Worm (Caenorhabditis elegans): Measurements from ENCODE around the gene Y67H2A.7.

Gene Y67H2A.7

ce11 chrIV:13303442-13303841, at the start of gene Y67H2A.7:
Gene Y67H2A.7 (plus strand): TSS chrIV:13303742.
- TF ChIP-seq unc-62 (GFP tag; optimal IDR thresholded peaks at IDR 0.05), result no peak

ce11 chrIV:13253841-13254240, 49.7 kb upstream of the Y67H2A.7 start, which contains the start of gene ttr-45:
Gene ttr-45 (plus strand): TSS chrIV:13254225.
- TF ChIP-seq unc-62 (GFP tag; optimal IDR thresholded peaks at IDR 0.05), result no peak

- TF ChIP-seq unc-62 (GFP tag; optimal IDR thresholded peaks at IDR 0.05), result no peak
These were observed 47.7 kb upstream of the Y67H2A.7 start, which contains the start of gene bus-12 for ce11 chrIV:13255886-13256285. Gene bus-12 (plus strand): TSS chrIV:13256186.

- TF ChIP-seq unc-62 (GFP tag; optimal IDR thresholded peaks at IDR 0.05), result no peak
These were observed 44.7 kb upstream of the Y67H2A.7 start, which contains the start of gene JC8.16 for ce11 chrIV:13258872-13259271. Gene JC8.16 (plus strand): TSS chrIV:13259172.

- no peak for TF ChIP-seq unc-62 (GFP tag; optimal IDR thresholded peaks at IDR 0.05)
These were observed 41.8 kb upstream of the Y67H2A.7 start for ce11 chrIV:13261778-13262177.

DNA sequence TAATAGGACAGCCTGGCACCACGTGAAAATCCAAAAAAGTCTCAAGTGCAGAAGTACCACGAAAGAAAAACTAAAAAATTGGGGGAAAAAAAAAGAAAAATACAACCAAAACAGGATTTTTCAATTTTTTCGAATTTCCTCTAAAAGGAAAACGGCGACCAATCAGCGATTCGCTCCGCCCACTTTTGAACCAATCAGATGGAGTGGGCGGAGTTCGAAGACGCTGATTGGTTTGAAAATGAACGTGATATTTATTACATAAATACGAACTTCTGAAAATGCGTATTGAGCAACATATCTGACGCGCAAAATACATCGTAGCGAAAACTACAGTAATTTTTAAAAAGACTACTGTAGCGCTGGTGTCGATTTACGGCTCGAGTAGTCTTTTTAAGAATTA, 35.2 kb upstream of the Y67H2A.7 start:
- TF ChIP-seq unc-62 (GFP tag; optimal IDR thresholded peaks at IDR 0.05), result no peak

DNA sequence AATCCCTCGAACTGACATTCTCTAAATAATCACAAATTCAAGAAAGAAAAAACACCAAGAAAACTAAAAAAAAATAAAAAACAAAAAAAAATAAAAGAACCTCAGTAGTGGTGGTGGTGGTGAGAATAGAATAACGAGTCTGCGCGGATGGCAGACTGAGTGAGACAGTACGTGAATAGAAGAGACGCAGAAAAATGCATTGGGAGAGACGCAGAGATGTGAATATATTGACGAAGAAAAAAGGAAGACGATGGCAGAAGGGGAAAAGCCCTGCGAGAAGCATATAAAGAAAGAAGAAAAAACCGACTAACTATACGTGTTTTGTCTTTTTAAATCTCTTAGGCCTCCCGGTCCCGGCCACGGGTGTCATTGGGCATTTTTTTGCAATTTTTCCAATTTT, 31.0 kb upstream of the Y67H2A.7 start, which contains the start of gene unc-26:
Gene unc-26 (minus strand): TSS at position 23 of the 400 bp plus-strand sequence.
- TF ChIP-seq unc-62 (GFP tag; optimal IDR thresholded peaks at IDR 0.05), result no peak

- TF ChIP-seq unc-62 (GFP tag; optimal IDR thresholded peaks at IDR 0.05), result no peak
These were observed 20.8 kb upstream of the Y67H2A.7 start, which contains the start of gene cpsf-3 for ce11 chrIV:13282778-13283177. Gene cpsf-3 (minus strand): TSS chrIV:13282878.

DNA sequence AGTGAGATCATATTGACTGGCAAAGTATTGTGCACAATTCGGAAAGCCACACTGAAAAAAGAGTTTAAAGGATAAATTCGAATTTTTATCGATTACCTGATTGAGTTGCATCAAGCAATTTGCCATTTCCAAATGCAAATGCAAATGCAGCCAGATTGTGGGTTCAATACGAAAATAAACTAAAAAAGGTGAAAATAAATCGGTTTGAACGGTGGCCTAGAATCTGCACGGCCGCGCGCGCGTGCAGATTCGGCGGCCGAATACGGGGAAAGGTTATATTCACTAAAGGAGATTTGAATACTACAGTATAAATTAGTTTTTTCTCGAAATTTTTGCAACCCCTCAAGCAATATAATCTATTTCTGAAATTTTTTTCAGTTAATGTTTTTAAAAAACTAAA, 14.2 kb upstream of the Y67H2A.7 start, which contains the start of gene Y67H2A.10:
Gene Y67H2A.10 (minus strand): TSS at position 184 of the 400 bp plus-strand sequence.
- no peak for TF ChIP-seq unc-62 (GFP tag; optimal IDR thresholded peaks at IDR 0.05)

ce11 chrIV:13290239-13290638, 13.3 kb upstream of the Y67H2A.7 start:
- TF ChIP-seq unc-62 (GFP tag; optimal IDR thresholded peaks at IDR 0.05), result no peak

ce11 chrIV:13297746-13298145, 5.8 kb upstream of the Y67H2A.7 start, which contains the start of the genes Y67H2A.2 and micu-1:
Gene Y67H2A.2 (minus strand): TSS chrIV:13297819.
Gene micu-1 (plus strand): TSS chrIV:13297926.
- TF ChIP-seq unc-62 (GFP tag; optimal IDR thresholded peaks at IDR 0.05), result no peak

ce11 chrIV:13299648-13300047, 3.9 kb upstream of the Y67H2A.7 start:
- no peak for TF ChIP-seq unc-62 (GFP tag; optimal IDR thresholded peaks at IDR 0.05)

ce11 chrIV:13300109-13300508, 3.4 kb upstream of the Y67H2A.7 start, which contains the start of gene kdp-1:
Gene kdp-1 (plus strand): TSS chrIV:13300188.
- no peak for TF ChIP-seq unc-62 (GFP tag; optimal IDR thresholded peaks at IDR 0.05)

DNA sequence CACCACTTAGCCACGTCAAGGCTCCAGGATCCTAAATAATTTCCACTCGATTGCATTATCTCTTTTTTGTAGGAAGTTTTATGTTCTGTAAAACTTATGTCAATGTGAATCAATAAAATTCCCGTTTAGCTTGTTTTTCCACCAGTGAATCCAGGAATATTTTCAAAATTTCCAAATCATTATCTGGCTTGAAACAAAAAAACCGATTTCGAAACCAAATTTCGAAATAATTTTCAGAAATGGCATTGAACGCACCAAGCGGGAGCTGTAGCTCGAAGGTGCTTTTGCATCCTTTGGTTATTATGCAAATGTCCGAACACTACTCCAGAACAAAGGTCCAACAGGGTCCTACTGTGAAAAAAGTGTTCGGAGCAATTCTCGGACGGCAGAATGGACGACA, 3.0 kb upstream of the Y67H2A.7 start, which contains the start of gene csn-6:
Gene csn-6 (plus strand): TSS at position 234 of the 400 bp plus-strand sequence.
- no peak for TF ChIP-seq unc-62 (GFP tag; optimal IDR thresholded peaks at IDR 0.05)

ce11 chrIV:13304786-13305185, 1.2 kb downstream of the Y67H2A.7 start:
- TF ChIP-seq unc-62 (GFP tag; optimal IDR thresholded peaks at IDR 0.05), result no peak

ce11 chrIV:13309636-13310035, 6.1 kb downstream of the Y67H2A.7 start:
- no peak for TF ChIP-seq unc-62 (GFP tag; optimal IDR thresholded peaks at IDR 0.05)

DNA sequence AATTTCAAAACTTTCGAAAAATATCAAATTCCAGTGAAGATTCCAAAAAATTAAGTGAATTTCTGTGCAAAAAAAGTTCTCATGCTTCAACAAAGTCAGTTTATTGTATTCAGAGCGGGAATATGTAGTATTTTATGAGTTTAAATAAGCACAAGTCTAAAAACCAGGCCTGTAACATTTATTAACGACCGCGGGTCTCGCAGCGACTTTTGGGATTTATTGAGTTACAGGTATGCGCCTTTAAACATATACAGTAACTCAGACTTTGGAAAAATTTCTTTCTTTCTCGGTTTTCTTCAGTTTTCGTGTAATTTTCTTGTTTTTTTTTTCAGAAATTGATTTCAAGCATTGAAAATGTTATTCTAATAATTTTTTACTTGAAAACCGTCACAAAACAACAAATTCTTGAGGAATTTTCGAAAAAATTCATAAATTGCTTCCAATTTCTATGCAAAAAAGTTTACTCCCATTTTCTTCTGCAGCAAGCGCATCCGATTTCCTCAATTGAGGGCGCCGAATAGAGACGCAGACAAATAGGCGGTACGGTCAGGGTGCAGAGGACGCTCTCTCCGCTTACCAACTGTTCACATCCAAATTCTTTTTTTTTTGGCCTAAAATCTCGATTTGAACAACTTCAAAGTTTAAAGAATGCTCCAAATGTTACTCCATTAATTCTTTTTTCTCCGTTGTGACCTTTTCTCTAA, 7.9 kb downstream of the Y67H2A.7 start:
- no peak for TF ChIP-seq unc-62 (GFP tag; optimal IDR thresholded peaks at IDR 0.05)
